Worm (Caenorhabditis elegans) whole organism, L4/young adult: ENCODE measurements around the gene mrpl-39.

Experiments
- W03F9.2 ChIP-seq: fragments of 150-350 bp; optimal IDR thresholded peaks from 2 replicates; lab custom pipeline; 2014; ENCODE audit warnings: missing biosample characterization, missing genetic modification characterization
- dao-5 ChIP-seq: sonication (generic microtip); optimal IDR thresholded peaks from 2 replicates; lab custom pipeline; 2016; ENCODE audit warnings: missing genotype, missing genetic modification characterization, moderate library complexity, missing compliant biosample characterization
- him-1 ChIP-seq: sonication (generic microtip); optimal IDR thresholded peaks from 2 replicates; lab custom pipeline; 2016; ENCODE audit warnings: missing genotype, missing genetic modification reagents, missing genetic modification characterization, missing compliant biosample characterization

DNA sequence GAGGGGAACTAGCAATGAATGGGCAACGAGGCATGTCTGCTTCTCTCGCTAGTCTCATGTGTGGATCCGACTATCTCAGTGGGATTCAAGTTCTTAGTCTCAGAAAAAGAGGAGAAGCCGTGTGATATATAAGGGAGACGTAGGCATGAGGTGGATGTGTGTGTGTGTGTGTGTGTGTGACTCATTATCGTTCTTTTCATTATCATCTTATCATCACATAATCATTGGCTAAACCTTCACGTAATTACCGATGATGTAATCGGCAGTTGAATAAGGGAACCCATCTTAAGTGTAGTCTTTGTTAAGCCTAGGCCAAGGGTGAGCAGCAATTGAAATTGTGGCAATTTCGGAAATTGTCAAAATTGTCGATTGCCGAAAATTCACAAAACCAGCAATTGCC, 8.6 kb downstream of the mrpl-39 start, which contains the start of gene Y32G9B.1:
- no peak for TF ChIP-seq W03F9.2
- TF ChIP-seq him-1 (tag; lab: Kevin White, UChicago), result no peak
- TF ChIP-seq dao-5, result no peak
